Worm (Caenorhabditis elegans): Measurements from ENCODE around the gene col-75.
A peak's percentile ranks its signal among the peaks of the same experiment; 100 is the strongest.

Gene col-75

ce11 chrII:6443710-6444109 is 17.6 kb downstream of the col-75 start, which contains the start of gene K06A1.2:
TSS of gene K06A1.2 (plus strand) at chrII:6444010.
- TF ChIP-seq ama-1 (optimal IDR thresholded peaks at IDR 0.05) (no peak), hnd-1 (tag; optimal IDR thresholded peaks at IDR 0.05) (no peak), ceh-36 (tag; optimal IDR thresholded peaks at IDR 0.05) (no peak), tbx-37 (GFP tag; conservative IDR thresholded peaks at IDR 0.05) (no peak), tra-4 (tag; optimal IDR thresholded peaks at IDR 0.05) (no peak), hmg-4 (GFP tag; optimal IDR thresholded peaks at IDR 0.05) (no peak)

- TF ChIP-seq ceh-36 (tag; optimal IDR thresholded peaks at IDR 0.05) (no peak), ets-7 (tag; optimal IDR thresholded peaks at IDR 0.05) (no peak), ceh-13 (GFP tag; optimal IDR thresholded peaks at IDR 0.05) (no peak), flt-1 (GFP tag; IDR thresholded peaks at IDR 0.05) (no peak), pes-1 (GFP tag; IDR thresholded peaks at IDR 0.05) (no peak), sea-1 (GFP tag; conservative IDR thresholded peaks at IDR 0.05) (no peak), tra-4 (tag; optimal IDR thresholded peaks at IDR 0.05) (no peak), F13C5.2 (tag; optimal IDR thresholded peaks at IDR 0.05) (no peak)
Observed at ce11 chrII:6448189-6448588, 22.1 kb downstream of the col-75 start.

ce11 chrII:6448656-6449055 is 22.6 kb downstream of the col-75 start:
- TF ChIP-seq tbx-37 (GFP tag; conservative IDR thresholded peaks at IDR 0.05), result no peak
- TF ChIP-seq hmbx-1 (tag; optimal IDR thresholded peaks at IDR 0.05), result no peak
- no peak for TF ChIP-seq F13C5.2 (tag; optimal IDR thresholded peaks at IDR 0.05)
- TF ChIP-seq pes-1 (GFP tag; IDR thresholded peaks at IDR 0.05), result no peak
- TF ChIP-seq hmg-4 (GFP tag; optimal IDR thresholded peaks at IDR 0.05), result no peak
- TF ChIP-seq sea-1 (GFP tag; conservative IDR thresholded peaks at IDR 0.05), result no peak
- TF ChIP-seq scrt-1 (GFP tag; IDR thresholded peaks at IDR 0.05), result no peak
- TF ChIP-seq ets-7 (tag; optimal IDR thresholded peaks at IDR 0.05), result no peak

- TF ChIP-seq ceh-13 (GFP tag; optimal IDR thresholded peaks at IDR 0.05), result no peak
- no peak for TF ChIP-seq aly-1 (tag; optimal IDR thresholded peaks at IDR 0.05)
- TF ChIP-seq sea-1 (GFP tag; conservative IDR thresholded peaks at IDR 0.05), result no peak
- TF ChIP-seq tra-4 (tag; optimal IDR thresholded peaks at IDR 0.05), result no peak
- TF ChIP-seq B0310.2 (tag; optimal IDR thresholded peaks at IDR 0.05), result no peak
- no peak for TF ChIP-seq tbx-11 (GFP tag; IDR thresholded peaks at IDR 0.05)
- no peak for TF ChIP-seq ets-7 (tag; optimal IDR thresholded peaks at IDR 0.05)
Observed at ce11 chrII:6449656-6450055, 23.6 kb downstream of the col-75 start, which contains the start of gene nhr-22. TSS of gene nhr-22 (minus strand) at chrII:6449792.

DNA sequence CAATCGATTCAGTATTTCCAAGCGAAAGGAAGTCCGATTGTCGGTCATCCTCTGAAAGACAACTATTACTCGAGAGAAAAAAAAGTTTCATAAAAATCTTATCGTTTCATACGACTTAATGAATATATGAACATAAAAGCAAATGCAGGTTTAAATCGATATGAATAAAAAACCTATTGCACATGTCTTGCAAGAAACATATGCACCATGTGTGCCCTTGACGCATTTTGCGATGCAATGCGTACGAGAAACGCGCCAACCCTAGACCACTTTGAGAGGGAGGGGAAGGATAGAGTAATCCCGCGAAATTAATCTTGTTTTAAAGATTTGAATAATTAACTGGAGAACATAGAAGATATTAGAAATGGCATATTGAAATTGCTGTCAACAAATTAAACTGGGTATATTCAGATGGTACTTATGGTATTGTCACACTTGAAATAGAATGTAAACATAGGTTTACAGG is 27.3 kb downstream of the col-75 start, which contains the start of gene atg-16.2:
Gene atg-16.2, minus strand, starts transcription at position 51 of the 466 bp plus-strand sequence.
- TF ChIP-seq hmbx-1 (tag; optimal IDR thresholded peaks at IDR 0.05) (no peak), ceh-36 (tag; optimal IDR thresholded peaks at IDR 0.05) (peak; percentile 11)

ce11 chrII:6454671-6455070 is 28.6 kb downstream of the col-75 start, which contains the start of gene aptf-1:
TSS of gene aptf-1 (plus strand) at chrII:6454971.
- TF ChIP-seq tbx-37 (GFP tag; conservative IDR thresholded peaks at IDR 0.05) (no peak), ets-7 (tag; optimal IDR thresholded peaks at IDR 0.05) (no peak), tra-4 (tag; optimal IDR thresholded peaks at IDR 0.05) (no peak), ceh-36 (tag; optimal IDR thresholded peaks at IDR 0.05) (no peak), sea-1 (GFP tag; conservative IDR thresholded peaks at IDR 0.05) (no peak), scrt-1 (GFP tag; IDR thresholded peaks at IDR 0.05) (no peak), hmbx-1 (tag; optimal IDR thresholded peaks at IDR 0.05) (no peak), ama-1 (optimal IDR thresholded peaks at IDR 0.05) (no peak), hnd-1 (tag; optimal IDR thresholded peaks at IDR 0.05) (no peak), aly-1 (tag; optimal IDR thresholded peaks at IDR 0.05) (no peak), hmg-4 (GFP tag; optimal IDR thresholded peaks at IDR 0.05) (no peak), ceh-13 (GFP tag; optimal IDR thresholded peaks at IDR 0.05) (no peak), F13C5.2 (tag; optimal IDR thresholded peaks at IDR 0.05) (no peak), B0310.2 (tag; optimal IDR thresholded peaks at IDR 0.05) (no peak), tbx-11 (GFP tag; IDR thresholded peaks at IDR 0.05) (no peak), pes-1 (GFP tag; IDR thresholded peaks at IDR 0.05) (no peak), flt-1 (GFP tag; IDR thresholded peaks at IDR 0.05) (no peak)

DNA sequence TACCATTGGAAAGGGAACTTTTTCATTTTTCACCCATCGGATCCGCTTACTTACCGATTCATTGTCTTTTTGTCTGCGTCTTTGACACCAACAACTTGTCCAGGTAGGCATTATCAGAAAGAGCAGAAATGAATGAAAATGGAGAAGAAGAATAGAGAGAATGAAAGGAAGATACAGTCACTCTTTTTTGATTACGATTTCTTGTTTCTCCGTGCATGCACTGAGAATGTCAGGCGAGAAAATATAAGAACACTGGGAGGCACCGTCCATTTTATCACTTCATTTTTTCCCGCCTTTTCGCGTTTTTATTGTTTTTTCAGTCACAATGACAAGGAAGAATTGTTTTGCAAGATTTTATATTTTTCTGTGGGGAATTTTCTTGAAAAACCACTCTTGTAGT is 43.2 kb downstream of the col-75 start:
- no peak for TF ChIP-seq scrt-1 (GFP tag; IDR thresholded peaks at IDR 0.05)
- no peak for TF ChIP-seq pes-1 (GFP tag; IDR thresholded peaks at IDR 0.05)
- no peak for TF ChIP-seq tbx-37 (GFP tag; conservative IDR thresholded peaks at IDR 0.05)
- no peak for TF ChIP-seq hmg-4 (GFP tag; optimal IDR thresholded peaks at IDR 0.05)
- TF ChIP-seq B0310.2 (tag; optimal IDR thresholded peaks at IDR 0.05), result no peak
- no peak for TF ChIP-seq ceh-36 (tag; optimal IDR thresholded peaks at IDR 0.05)
- TF ChIP-seq F13C5.2 (tag; optimal IDR thresholded peaks at IDR 0.05), result no peak
- TF ChIP-seq tbx-11 (GFP tag; IDR thresholded peaks at IDR 0.05), result no peak
- TF ChIP-seq hnd-1 (tag; optimal IDR thresholded peaks at IDR 0.05), result no peak
- TF ChIP-seq tra-4 (tag; optimal IDR thresholded peaks at IDR 0.05), result no peak
- TF ChIP-seq hmbx-1 (tag; optimal IDR thresholded peaks at IDR 0.05), result no peak
- no peak for TF ChIP-seq flt-1 (GFP tag; IDR thresholded peaks at IDR 0.05)
- TF ChIP-seq ets-7 (tag; optimal IDR thresholded peaks at IDR 0.05), result no peak
- TF ChIP-seq ama-1 (optimal IDR thresholded peaks at IDR 0.05), result no peak
- TF ChIP-seq sea-1 (GFP tag; conservative IDR thresholded peaks at IDR 0.05), result no peak
- no peak for TF ChIP-seq ceh-13 (GFP tag; optimal IDR thresholded peaks at IDR 0.05)
- TF ChIP-seq aly-1 (tag; optimal IDR thresholded peaks at IDR 0.05), result no peak

ce11 chrII:6470985-6471384 is 44.9 kb downstream of the col-75 start, which contains the start of gene dgk-5:
TSS of gene dgk-5 (minus strand) at chrII:6471085.
- TF ChIP-seq F13C5.2 (tag; optimal IDR thresholded peaks at IDR 0.05), result no peak
- no peak for TF ChIP-seq sea-1 (GFP tag; conservative IDR thresholded peaks at IDR 0.05)
- TF ChIP-seq pes-1 (GFP tag; IDR thresholded peaks at IDR 0.05), result no peak
- no peak for TF ChIP-seq B0310.2 (tag; optimal IDR thresholded peaks at IDR 0.05)
- no peak for TF ChIP-seq ets-7 (tag; optimal IDR thresholded peaks at IDR 0.05)
- TF ChIP-seq ama-1 (optimal IDR thresholded peaks at IDR 0.05), result no peak
- no peak for TF ChIP-seq tbx-37 (GFP tag; conservative IDR thresholded peaks at IDR 0.05)
- TF ChIP-seq aly-1 (tag; optimal IDR thresholded peaks at IDR 0.05), result no peak
- TF ChIP-seq ceh-13 (GFP tag; optimal IDR thresholded peaks at IDR 0.05), result no peak
